Worm (Caenorhabditis elegans) whole organism, mixed stage, embryonic: Measurements from ENCODE around the gene srbc-39.

ENCODE experiments used
- ceh-39 ChIP-seq: fragments of 150-350 bp; optimal IDR thresholded peaks from 2 replicates; lab custom pipeline; 2014; ENCODE audit warnings: missing biosample characterization, missing genetic modification characterization
- elt-3 ChIP-seq: fragments of 150-350 bp; optimal IDR thresholded peaks from 2 replicates; lab custom pipeline; 2014; ENCODE audit warnings: missing biosample characterization, missing genetic modification characterization
- lin-13 ChIP-seq: fragments of 150-350 bp; optimal IDR thresholded peaks from 2 replicates; lab custom pipeline; 2014; ENCODE audit warnings: missing biosample characterization, missing genetic modification characterization
- mab-5 ChIP-seq: fragments of 150-350 bp; optimal IDR thresholded peaks from 2 replicates; lab custom pipeline; 2014; ENCODE audit warnings: missing biosample characterization, missing genetic modification characterization
- nhr-28 ChIP-seq: fragments of 150-350 bp; optimal IDR thresholded peaks from 2 replicates; lab custom pipeline; 2014; ENCODE audit warnings: missing biosample characterization, missing genetic modification characterization
- nhr-76 ChIP-seq: sonication (generic microtip); optimal IDR thresholded peaks from 2 replicates; lab custom pipeline; 2017; ENCODE audit warnings: missing biosample characterization, missing genetic modification characterization
- pha-4 ChIP-seq: fragments of 150-350 bp; optimal IDR thresholded peaks from 2 replicates; lab custom pipeline; 2018; ENCODE audit warnings: missing biosample characterization, missing genetic modification reagents, missing genetic modification characterization
- snpc-4 ChIP-seq: fragments of 150-350 bp; optimal IDR thresholded peaks from 2 replicates; lab custom pipeline; 2014; ENCODE audit warnings: missing biosample characterization, missing genetic modification characterization
- sptf-1 ChIP-seq: sonication (generic microtip); optimal IDR thresholded peaks from 2 replicates; lab custom pipeline; 2017; ENCODE audit warnings: mild to moderate bottlenecking, missing genetic modification characterization, moderate library complexity, missing compliant biosample characterization
- unc-62 ChIP-seq: fragments of 150-350 bp; optimal IDR thresholded peaks from 2 replicates; lab custom pipeline; 2014; ENCODE audit warnings: missing biosample characterization, missing genetic modification reagents, missing genetic modification characterization

ce11 chrV:667459-667858, 41.4 kb upstream of the srbc-39 start, which contains the start of gene nhr-180:
- no peak for TF ChIP-seq unc-62 (GFP tag; lab: Kevin White, UChicago)
- no peak for TF ChIP-seq nhr-76
- TF ChIP-seq pha-4 (tag; lab: Kevin White, UChicago), result no peak
- TF ChIP-seq lin-13 (tag; lab: Kevin White, UChicago), result no peak
- no peak for TF ChIP-seq nhr-28 (tag; lab: Kevin White, UChicago)
- no peak for TF ChIP-seq snpc-4 (tag; lab: Kevin White, UChicago)
- TF ChIP-seq elt-3 (tag; lab: Kevin White, UChicago), result no peak
- no peak for TF ChIP-seq ceh-39 (tag; lab: Kevin White, UChicago)
- TF ChIP-seq sptf-1 (tag; lab: Kevin White, UChicago), result no peak
- TF ChIP-seq mab-5, result no peak
